Fruit fly (Drosophila melanogaster): Measurements from ENCODE around the gene RpL9.
A peak's percentile ranks its signal among the peaks of the same experiment; 100 is the strongest.

RpL9 gene

DNA sequence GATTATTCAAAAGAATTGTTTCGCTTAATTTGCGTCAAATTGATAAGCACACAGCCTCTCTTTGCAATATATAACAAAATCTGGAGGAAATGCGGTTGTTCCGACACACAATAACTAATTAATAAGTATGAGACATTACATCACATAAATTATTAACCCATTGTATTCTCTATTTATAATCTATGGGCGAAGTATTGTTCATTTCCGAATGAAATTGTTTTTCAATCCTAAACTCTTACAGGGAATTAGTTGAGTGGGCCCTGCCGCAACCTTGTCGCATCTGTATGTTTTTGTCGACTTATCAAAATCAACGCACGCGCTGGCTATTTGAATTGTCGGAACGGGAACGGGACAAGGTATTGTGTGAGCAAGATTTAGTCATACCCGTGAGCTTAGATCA lies 31.8 kb downstream of the RpL9 start, which contains the start of gene CG16743 (continued):
- TF ChIP-seq D19B (GFP tag; optimal IDR thresholded peaks at IDR 0.05) (peak; percentile 11), CG18476 (GFP tag; optimal IDR thresholded peaks at IDR 0.05) (no peak), gsb (GFP tag; IDR thresholded peaks at IDR 0.05) (no peak), CG6854 (GFP tag; optimal IDR thresholded peaks at IDR 0.05) (no peak), Dll (GFP tag; IDR thresholded peaks at IDR 0.05; ENCODE audit: partially characterized antibody) (no peak), pum (GFP tag; optimal IDR thresholded peaks at IDR 0.05) (no peak)

- peak; percentile 11 for TF ChIP-seq grau (tag; optimal IDR thresholded peaks at IDR 0.05)
- peak; percentile 59 for TF ChIP-seq CG3847 (GFP tag; IDR thresholded peaks at IDR 0.05)
- TF ChIP-seq HmgZ (tag; optimal IDR thresholded peaks at IDR 0.05) = peak; percentile 46
- TF ChIP-seq CG10543 (GFP tag; optimal IDR thresholded peaks at IDR 0.05) = no peak
- no peak for TF ChIP-seq bcd (GFP tag; optimal IDR thresholded peaks at IDR 0.05)
- TF ChIP-seq Doc3 (GFP tag; IDR thresholded peaks at IDR 0.05; ENCODE audit: partially characterized antibody) = no peak; the same call in 2 of the 3 replicates
- peak; percentile 23 for TF ChIP-seq Myb (GFP tag; optimal IDR thresholded peaks at IDR 0.05)
- peak; percentile 74 for TF ChIP-seq stwl (tag; optimal IDR thresholded peaks at IDR 0.05)
- no peak for TF ChIP-seq Rx (GFP tag; IDR thresholded peaks at IDR 0.05)
- peak; percentile 39 for TF ChIP-seq CG8924 (tag; optimal IDR thresholded peaks at IDR 0.05)
- peak; percentile 44; the same call in 2 of the 3 replicates for TF ChIP-seq row (GFP tag; IDR thresholded peaks at IDR 0.05)
- peak; percentile 15; the same call in 1 of the 2 replicates for TF ChIP-seq bbx (GFP tag; IDR thresholded peaks at IDR 0.05; ENCODE audit: partially characterized antibody)
- TF ChIP-seq CG14860 (GFP tag; IDR thresholded peaks at IDR 0.05; ENCODE audit: partially characterized antibody) = 0 out of 3 replicates have a peak, but pooled peaks have one; percentile 23
- TF ChIP-seq CG12299 (tag; optimal IDR thresholded peaks at IDR 0.05) = peak; percentile 8
- TF ChIP-seq inv (GFP tag; IDR thresholded peaks at IDR 0.05; ENCODE audit: partially characterized antibody) = peak; percentile 48; the same call in 1 of the 2 replicates
- TF ChIP-seq CG3995 (GFP tag; optimal IDR thresholded peaks at IDR 0.05) = peak; percentile 17
- peak; percentile 53 for TF ChIP-seq CG30020 (tag; optimal IDR thresholded peaks at IDR 0.05)
- TF ChIP-seq nmo (GFP tag; optimal IDR thresholded peaks at IDR 0.05) = peak; percentile 68
- peak; percentile 57; the same call in 1 of the 2 replicates for TF ChIP-seq sna (GFP tag; IDR thresholded peaks at IDR 0.05; ENCODE audit: partially characterized antibody)
- TF ChIP-seq Lhr (GFP tag; optimal IDR thresholded peaks at IDR 0.05) = peak; percentile 43
- peak; percentile 61 for TF ChIP-seq Med (GFP tag)
- TF ChIP-seq pzg (GFP tag; optimal IDR thresholded peaks at IDR 0.05) = peak; percentile 77
- TF ChIP-seq CG9876 (GFP tag; optimal IDR thresholded peaks at IDR 0.05) = no peak
- peak; percentile 87 for TF ChIP-seq MBD-R2 (GFP tag; IDR thresholded peaks at IDR 0.05)
- peak; percentile 51 for TF ChIP-seq amos (GFP tag; IDR thresholded peaks at IDR 0.05; ENCODE audit: partially characterized antibody)
- peak; percentile 45 for TF ChIP-seq CG17829 (tag; optimal IDR thresholded peaks at IDR 0.05)
- TF ChIP-seq CG42726 (GFP tag; IDR thresholded peaks at IDR 0.05; ENCODE audit: partially characterized antibody) = 0 out of 2 replicates have a peak, but pooled peaks have one; percentile 6
- TF ChIP-seq CG33213 (GFP tag; optimal IDR thresholded peaks at IDR 0.05) = peak; percentile 10
- no peak for TF ChIP-seq vnd (GFP tag; IDR thresholded peaks at IDR 0.05; ENCODE audit: partially characterized antibody)
- TF ChIP-seq Blimp-1 (GFP tag; optimal IDR thresholded peaks at IDR 0.05) = no peak
- TF ChIP-seq Bgb (GFP tag; IDR thresholded peaks at IDR 0.05; ENCODE audit: partially characterized antibody) = peak; percentile 42
- TF ChIP-seq trem (tag; optimal IDR thresholded peaks at IDR 0.05) = peak; percentile 78
- no peak for TF ChIP-seq GATAe (GFP tag; conservative IDR thresholded peaks at IDR 0.05)
- TF ChIP-seq Fer1 (GFP tag; optimal IDR thresholded peaks at IDR 0.05) = peak; percentile 15
- TF ChIP-seq onecut (GFP tag; IDR thresholded peaks at IDR 0.05) = no peak
- TF ChIP-seq salm (tag; optimal IDR thresholded peaks at IDR 0.05) = no peak
- peak; percentile 86 for TF ChIP-seq Ets65A (GFP tag)
- peak; percentile 90 for TF ChIP-seq CG9797 (GFP tag; optimal IDR thresholded peaks at IDR 0.05)
- no peak for TF ChIP-seq Bteb2 (GFP tag; optimal IDR thresholded peaks at IDR 0.05)
- TF ChIP-seq CG3281 (GFP tag; optimal IDR thresholded peaks at IDR 0.05) = peak; percentile 42
- TF ChIP-seq CG15601 (tag; optimal IDR thresholded peaks at IDR 0.05) = peak; percentile 2
- peak; percentile 68 for TF ChIP-seq knrl (GFP tag; IDR thresholded peaks at IDR 0.05; ENCODE audit: partially characterized antibody)
Observed at dm6 chr2L:10970134-10970533, 33.9 kb downstream of the RpL9 start, which contains the start of the genes Tmem214 and YL-1. TSS of gene Tmem214 (minus strand) at chr2L:10970275. TSS of gene YL-1 (plus strand) at chr2L:10970443.

All from whole organism, embryonic.